Fruit fly (Drosophila melanogaster) S2 (cell line): ENCODE results near the gene Fcp3C.

Experiments used
- CG8478 ChIP-seq: fragments of >200 bp; optimal IDR thresholded peaks from 2 replicates; lab custom pipeline; 2018
- CTCF ChIP-seq, 2 experiments: fragments of >200 bp; optimal IDR thresholded peaks; 2 replicates each; lab custom pipeline; 2018

Gene Fcp3C

DNA sequence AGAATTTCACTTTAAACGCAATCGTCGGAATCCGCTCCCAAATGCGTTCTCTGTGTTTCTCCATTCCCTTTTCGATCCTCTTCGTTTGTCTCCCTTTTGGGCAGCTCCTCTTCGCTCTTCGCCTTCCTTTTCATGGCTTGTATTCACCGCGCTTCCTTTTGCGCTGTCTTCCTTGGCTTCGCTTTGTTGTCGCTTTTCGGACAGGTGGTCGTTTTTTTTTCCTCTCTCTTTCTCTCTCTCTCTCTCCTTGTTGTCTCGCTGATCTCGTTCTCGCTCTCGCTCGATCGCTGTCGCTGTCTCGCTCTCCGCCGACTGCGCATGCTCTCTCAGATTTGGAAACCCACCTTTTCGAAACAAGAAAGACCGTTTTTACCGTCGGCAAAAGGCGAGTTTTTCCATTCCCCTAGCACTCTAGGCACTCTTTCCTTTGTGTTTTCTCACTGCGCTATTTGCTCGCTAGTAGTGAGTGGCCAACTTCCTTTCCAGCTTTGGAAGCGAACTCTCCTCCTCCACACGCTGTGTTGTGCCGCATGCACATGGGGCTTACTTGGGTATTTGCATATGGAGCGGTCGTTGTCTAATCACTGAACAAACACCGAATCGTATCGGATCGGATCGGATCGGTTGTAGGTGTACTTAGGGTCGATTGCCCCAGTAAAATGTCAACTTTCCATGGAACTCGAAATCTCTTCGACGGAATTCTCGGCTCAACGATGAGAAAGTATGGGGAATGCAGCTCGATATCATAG is 37.8 kb downstream of the Fcp3C start:
- TF ChIP-seq CTCF (optimal IDR thresholded peaks at IDR 0.05; lab: Kevin White, UChicago) = no peak
- no peak for TF ChIP-seq CG8478

DNA sequence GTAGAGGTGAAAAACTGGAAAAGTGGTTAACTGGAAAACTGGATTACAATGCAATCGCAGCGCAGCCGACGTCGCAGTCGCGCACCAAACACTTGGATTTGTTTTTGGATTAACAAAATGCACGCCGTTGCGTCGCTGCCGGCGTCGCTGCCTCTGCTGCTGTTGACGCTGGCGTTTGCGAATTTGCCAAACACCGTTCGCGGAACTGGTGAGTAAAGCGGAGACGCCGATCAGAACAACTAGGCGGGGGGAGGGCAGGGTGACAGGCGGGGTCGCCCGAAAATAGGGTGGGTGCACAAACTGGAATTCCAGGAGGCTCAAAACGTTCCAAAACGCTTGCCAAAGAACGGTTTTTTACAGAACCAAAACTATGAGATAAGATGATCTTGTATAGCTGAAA is 38.7 kb downstream of the Fcp3C start:
- TF ChIP-seq CTCF (optimal IDR thresholded peaks at IDR 0.05; lab: Kevin White, UChicago) (no peak), CG8478 (no peak)

DNA sequence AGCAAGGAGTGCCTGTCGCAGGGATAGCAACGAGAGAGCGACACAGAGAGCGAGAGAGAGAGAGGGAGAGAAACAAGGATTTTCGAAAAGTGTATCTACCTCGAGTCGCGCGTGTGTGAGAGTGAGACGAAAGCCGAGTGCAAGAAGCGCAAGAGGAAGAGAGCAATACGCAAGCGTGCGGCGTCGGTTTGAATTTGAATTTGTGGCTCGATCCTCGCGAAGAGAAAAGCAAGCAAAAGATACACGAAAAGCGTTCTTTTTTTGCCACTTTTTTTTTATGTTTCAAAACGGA is 39.2 kb downstream of the Fcp3C start:
- TF ChIP-seq CTCF (optimal IDR thresholded peaks at IDR 0.05; lab: Kevin White, UChicago) = no peak
- no peak for TF ChIP-seq CG8478

DNA sequence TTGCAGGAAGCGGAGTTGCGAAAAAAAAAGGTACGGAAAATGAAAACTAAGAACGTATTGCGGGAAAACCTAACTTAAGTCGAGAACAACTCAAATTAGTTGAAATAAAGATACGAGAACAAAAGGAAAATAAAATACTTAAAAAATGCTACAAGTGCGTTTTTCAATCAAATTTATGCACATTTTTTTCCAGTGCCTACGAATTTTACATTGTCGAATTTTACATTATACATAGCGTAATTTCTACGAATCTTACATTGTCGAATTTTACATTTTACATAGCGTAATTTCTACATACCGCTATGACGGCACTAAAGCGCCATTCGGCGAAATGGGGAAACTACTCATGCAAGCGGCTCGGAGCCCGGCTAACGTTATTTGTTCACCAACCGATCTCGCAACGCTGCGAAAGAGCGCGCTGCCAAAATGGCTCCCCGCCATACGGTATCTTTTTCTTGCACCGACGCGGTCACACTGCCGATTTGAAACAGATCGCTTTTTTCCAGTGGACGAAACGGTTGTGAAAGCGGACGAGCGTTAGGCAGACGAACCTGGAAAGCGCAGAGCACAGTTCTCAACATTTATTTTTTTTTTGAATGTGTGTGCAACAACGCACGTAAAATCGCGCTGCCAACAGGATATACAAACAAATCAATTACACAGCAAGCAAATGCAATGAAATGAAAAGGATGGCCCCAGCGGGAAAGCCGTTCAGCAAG is 39.7 kb downstream of the Fcp3C start, which contains the start of gene N:
N (plus strand) TSS at position 488 of the 719 bp plus-strand sequence.
- TF ChIP-seq CTCF (optimal IDR thresholded peaks at IDR 0.05; lab: Kevin White, UChicago) (peak; percentile 98 to 99), CG8478 (no peak)

DNA sequence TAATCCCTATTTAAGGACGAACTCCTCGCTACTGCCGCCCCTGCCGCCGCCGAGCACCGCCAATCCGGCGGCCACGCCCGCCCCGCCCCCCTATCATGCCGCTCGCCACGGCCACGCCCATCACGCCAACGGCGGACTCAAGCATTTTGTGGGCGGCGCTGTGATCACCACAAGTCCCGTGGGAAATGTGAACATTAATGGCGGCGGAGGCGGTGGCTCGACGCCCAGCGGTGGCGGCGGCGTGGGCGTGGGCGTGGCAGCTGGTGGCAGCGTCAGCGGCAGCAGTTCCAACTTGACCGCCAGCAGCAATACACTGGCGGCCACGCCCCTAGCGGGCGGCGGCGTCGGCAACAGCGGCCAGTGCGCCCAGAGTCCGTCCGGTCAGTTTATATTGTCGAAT is 42.3 kb downstream of the Fcp3C start:
- TF ChIP-seq CG8478 (no peak), CTCF (optimal IDR thresholded peaks at IDR 0.05; lab: Kevin White, UChicago) (no peak)

DNA sequence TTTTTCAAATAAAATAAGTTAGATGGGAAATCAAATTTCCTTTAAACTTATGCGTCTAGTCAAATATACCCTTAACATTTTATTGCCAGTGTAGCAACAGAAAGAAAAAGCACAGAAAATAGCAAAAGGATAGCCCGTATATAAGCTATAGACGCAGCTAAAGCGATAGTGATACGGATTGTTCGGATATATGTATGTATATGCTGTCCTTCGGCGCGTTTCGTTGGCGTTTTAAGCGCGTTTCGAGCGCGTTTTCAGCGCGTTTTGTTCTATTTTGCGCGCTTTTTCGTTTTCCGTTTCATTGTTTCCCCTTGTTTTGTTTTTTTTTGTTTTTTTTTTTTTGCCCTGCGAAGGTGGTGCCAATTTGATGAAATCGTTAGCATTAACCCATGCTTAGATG is 46.7 kb downstream of the Fcp3C start:
- no peak for TF ChIP-seq CG8478
- TF ChIP-seq CTCF (optimal IDR thresholded peaks at IDR 0.05; lab: Kevin White, UChicago) = no peak

DNA sequence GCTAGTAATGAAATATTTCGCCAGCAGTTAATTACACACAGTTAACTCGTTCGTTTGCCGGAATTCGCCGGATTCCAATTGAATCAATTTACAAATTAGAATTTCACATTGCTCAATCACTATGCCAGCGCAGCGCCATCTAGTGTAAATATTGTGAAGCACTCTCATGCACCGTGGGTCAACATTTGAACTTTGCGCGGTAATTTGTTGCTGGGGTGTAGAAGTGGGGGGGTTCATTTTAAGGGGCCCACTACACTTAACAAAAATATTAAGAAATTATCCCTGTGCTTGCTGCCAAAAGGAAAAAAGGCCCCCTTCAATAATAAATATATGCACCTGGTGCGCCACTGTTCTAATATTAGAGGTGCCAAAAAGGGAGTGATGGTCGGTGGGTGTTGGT is 50.6 kb downstream of the Fcp3C start:
- TF ChIP-seq CTCF (optimal IDR thresholded peaks at IDR 0.05; lab: Kevin White, UChicago) (peak; percentile 65 to 76), CG8478 (no peak)
